Worm (Caenorhabditis elegans): ENCODE data around the gene F53H4.6.
A peak's percentile ranks its signal among the peaks of the same experiment; 100 is the strongest.

ce11 chrX:15842492-15842891, 17.9 kb downstream of the F53H4.6 start:
- TF ChIP-seq fos-1 (tag; optimal IDR thresholded peaks at IDR 0.05): no peak
- TF ChIP-seq mep-1 (tag; optimal IDR thresholded peaks at IDR 0.05): no peak
- no peak for TF ChIP-seq dpl-1 (GFP tag; optimal IDR thresholded peaks at IDR 0.05)
- no peak for TF ChIP-seq dsc-1 (tag; optimal IDR thresholded peaks at IDR 0.05)
- peak; percentile 10 for TF ChIP-seq nhr-47 (tag; optimal IDR thresholded peaks at IDR 0.05)
- TF ChIP-seq aha-1 (tag; optimal IDR thresholded peaks at IDR 0.05): no peak
- TF ChIP-seq pag-3 (tag; optimal IDR thresholded peaks at IDR 0.05; ENCODE audit: borderline replicate concordance, insufficient read depth): no peak
- no peak for TF ChIP-seq nhr-84 (tag; optimal IDR thresholded peaks at IDR 0.05)
- no peak for TF ChIP-seq pax-3 (tag; optimal IDR thresholded peaks at IDR 0.05)
- no peak for TF ChIP-seq unc-130 (tag; optimal IDR thresholded peaks at IDR 0.05)
- TF ChIP-seq unc-86 (tag; optimal IDR thresholded peaks at IDR 0.05): no peak
- no peak for TF ChIP-seq zag-1 (tag; optimal IDR thresholded peaks at IDR 0.05)

All from whole organism, L1 larva.